Worm (Caenorhabditis elegans): ENCODE measurements around the gene nlp-41.
A peak's percentile ranks its signal among the peaks of the same experiment; 100 is the strongest.

DNA sequence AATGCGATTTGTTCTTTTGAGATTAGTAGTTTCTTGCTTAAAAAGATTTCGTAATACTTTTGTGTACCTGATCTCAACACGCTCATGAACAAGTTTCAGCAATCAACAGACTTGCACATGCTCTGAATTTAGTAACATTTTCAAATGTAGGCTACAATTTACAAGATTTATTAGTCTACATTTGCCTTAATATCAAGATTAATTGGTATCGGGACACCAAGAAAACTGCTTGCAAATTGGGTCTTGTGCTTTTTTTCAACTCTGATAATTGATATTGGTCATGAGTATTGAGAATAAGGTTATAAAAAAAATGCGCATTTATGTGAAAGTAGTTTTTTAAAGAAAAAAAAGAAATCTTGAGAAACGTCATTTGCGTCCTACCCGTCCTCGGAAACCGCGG is 41.9 kb downstream of the nlp-41 start:
- TF ChIP-seq lin-35 (GFP tag; optimal IDR thresholded peaks at IDR 0.05): no peak
- TF ChIP-seq nhr-28 (tag; optimal IDR thresholded peaks at IDR 0.05): no peak
- no peak for TF ChIP-seq snpc-4 (tag; optimal IDR thresholded peaks at IDR 0.05)
- peak; percentile 38 for TF ChIP-seq nhr-11 (tag; optimal IDR thresholded peaks at IDR 0.05)
- TF ChIP-seq lin-39 (tag; optimal IDR thresholded peaks at IDR 0.05): no peak
- no peak for TF ChIP-seq aly-2 (tag; optimal IDR thresholded peaks at IDR 0.05)
- TF ChIP-seq lin-14 (GFP tag; optimal IDR thresholded peaks at IDR 0.05): peak; percentile 37
- no peak for TF ChIP-seq mdl-1 (tag; optimal IDR thresholded peaks at IDR 0.05)
- no peak for TF ChIP-seq ama-1 (optimal IDR thresholded peaks at IDR 0.05)
- no peak for TF ChIP-seq ztf-11 (tag; optimal IDR thresholded peaks at IDR 0.05)
- TF ChIP-seq fos-1 (tag; optimal IDR thresholded peaks at IDR 0.05): no peak
- TF ChIP-seq jun-1 (tag; optimal IDR thresholded peaks at IDR 0.05): no peak
- no peak for TF ChIP-seq pqm-1 (tag; optimal IDR thresholded peaks at IDR 0.05)
- TF ChIP-seq nhr-237 (tag; optimal IDR thresholded peaks at IDR 0.05): no peak

Measured in whole organism, L1 larva.